Fruit fly (Drosophila melanogaster) S2 (cell line): Measurements from ENCODE around the gene Spp.

Source experiments
- CG8478 ChIP-seq: fragments of >200 bp; optimal IDR thresholded peaks from 2 replicates; lab custom pipeline; 2018
- CTCF ChIP-seq, 2 experiments: fragments of >200 bp; optimal IDR thresholded peaks; 2 replicates each; lab custom pipeline; 2018

DNA sequence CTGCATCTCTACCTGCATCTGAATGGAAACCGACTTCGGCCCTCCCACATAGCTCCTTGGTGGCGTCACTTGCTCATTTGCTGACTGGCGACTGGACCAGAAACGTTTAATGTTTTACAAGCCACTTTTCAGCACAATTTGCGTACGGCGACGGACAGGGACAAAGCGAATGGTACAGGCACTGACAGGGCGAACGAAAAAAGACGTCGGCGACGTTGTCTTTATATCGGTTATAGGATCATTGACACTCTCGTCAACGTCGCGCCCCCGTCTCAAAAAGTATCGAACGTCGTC lies 25.9 kb downstream of the Spp start:
- TF ChIP-seq CG8478, result no peak
- TF ChIP-seq CTCF (optimal IDR thresholded peaks at IDR 0.05; lab: Kevin White, UChicago), result no peak
